Worm (Caenorhabditis elegans): ENCODE measurements around the gene lgc-55.

DNA sequence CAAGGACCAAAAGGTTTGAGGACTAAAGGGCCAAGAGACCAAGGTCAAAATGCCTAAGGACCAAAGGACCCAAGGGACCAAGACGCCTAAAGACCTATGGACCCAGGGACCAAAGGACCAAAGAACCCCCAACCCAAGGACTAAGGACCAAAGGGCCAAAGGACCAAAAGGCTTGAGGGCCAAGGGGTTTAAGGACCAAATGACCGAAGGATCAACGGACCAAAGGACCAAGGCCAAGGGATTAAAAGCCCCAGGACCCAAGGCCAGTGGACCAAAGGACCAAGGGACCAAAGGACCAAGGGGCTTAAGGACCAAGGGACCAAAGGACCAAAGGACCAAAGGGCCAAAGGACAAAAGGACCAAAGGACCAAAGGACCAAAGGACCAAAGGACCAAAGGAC lies 23.1 kb upstream of the lgc-55 start:
- no peak for TF ChIP-seq ztf-23 (GFP tag; IDR thresholded peaks at IDR 0.05)
- no peak for TF ChIP-seq klf-2 (GFP tag; conservative IDR thresholded peaks at IDR 0.05)
- no peak for TF ChIP-seq tab-1 (GFP tag; IDR thresholded peaks at IDR 0.05)
- no peak for TF ChIP-seq flt-1 (GFP tag; IDR thresholded peaks at IDR 0.05)
- TF ChIP-seq ztf-29 (GFP tag; IDR thresholded peaks at IDR 0.05), result no peak
- TF ChIP-seq med-1 (GFP tag; optimal IDR thresholded peaks at IDR 0.05; ENCODE audit: insufficient read depth), result no peak
- no peak for TF ChIP-seq T22C8.4 (GFP tag; IDR thresholded peaks at IDR 0.05)
